Worm (Caenorhabditis elegans): ENCODE results near the gene cutl-22.

Gene cutl-22

DNA sequence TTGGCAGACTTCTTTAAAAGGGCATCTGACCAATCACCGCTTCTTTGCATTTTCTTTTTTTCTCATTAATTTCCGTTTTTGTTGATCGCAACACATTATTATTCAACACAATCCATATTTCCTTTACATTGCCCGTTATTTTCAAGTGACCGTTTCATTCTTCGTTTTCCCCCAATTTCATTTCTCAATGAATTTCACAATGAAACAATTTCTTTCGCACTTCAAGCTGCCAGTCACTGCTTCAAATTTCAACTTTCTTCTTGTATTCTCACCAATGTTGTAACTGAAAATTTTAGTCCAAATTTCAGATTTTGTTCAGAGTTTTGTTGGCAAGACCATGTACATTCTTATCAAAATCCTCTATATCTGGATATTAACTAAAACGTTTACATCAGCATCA lies at the start of gene cutl-22:
Gene cutl-22, plus strand, starts transcription at position 301 of the 400 bp plus-strand sequence.
- no peak for TF ChIP-seq nhr-76 (tag; optimal IDR thresholded peaks at IDR 0.05)
- no peak for TF ChIP-seq nhr-77 (tag; optimal IDR thresholded peaks at IDR 0.05)
- TF ChIP-seq ceh-82 (tag; optimal IDR thresholded peaks at IDR 0.05): no peak
- no peak for TF ChIP-seq ama-1 (optimal IDR thresholded peaks at IDR 0.05)
- TF ChIP-seq skn-1 (tag; optimal IDR thresholded peaks at IDR 0.05): no peak
- TF ChIP-seq nhr-25 (tag; optimal IDR thresholded peaks at IDR 0.05): no peak
- TF ChIP-seq elt-3 (tag; optimal IDR thresholded peaks at IDR 0.05): no peak
- TF ChIP-seq nhr-23 (tag; optimal IDR thresholded peaks at IDR 0.05): no peak
- no peak for TF ChIP-seq ceh-9 (tag; optimal IDR thresholded peaks at IDR 0.05)
- no peak for TF ChIP-seq eor-1 (tag; optimal IDR thresholded peaks at IDR 0.05)

DNA sequence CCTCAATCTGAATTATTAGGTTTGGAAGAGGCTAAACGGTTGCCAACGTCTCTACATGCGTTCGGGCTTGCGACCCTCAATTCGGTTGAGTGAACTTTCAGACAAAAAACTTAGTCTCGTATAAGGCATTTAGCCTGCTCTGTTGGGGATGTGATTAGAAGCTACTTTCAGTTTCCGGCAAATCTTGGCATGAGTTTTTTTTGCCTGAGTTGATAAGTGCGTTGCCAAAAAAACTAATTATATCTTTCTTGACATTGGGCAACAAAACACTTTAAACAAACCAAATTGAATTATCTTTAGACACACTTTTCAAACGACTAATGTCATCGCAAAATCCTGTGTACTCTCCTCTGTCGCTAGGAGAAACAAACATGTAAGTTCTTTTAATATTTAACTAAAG lies 49.2 kb upstream of the cutl-22 start, which contains the start of gene Y50D4B.4:
Gene Y50D4B.4, plus strand, starts transcription at position 301 of the 400 bp plus-strand sequence.
- no peak for TF ChIP-seq tbx-2 (tag; optimal IDR thresholded peaks at IDR 0.05)
- no peak for TF ChIP-seq nfya-1 (tag; optimal IDR thresholded peaks at IDR 0.05; ENCODE audit: insufficient read depth)
- no peak for TF ChIP-seq nhr-12 (tag; optimal IDR thresholded peaks at IDR 0.05)
- no peak for TF ChIP-seq nhr-237 (tag; optimal IDR thresholded peaks at IDR 0.05)
- TF ChIP-seq fkh-10 (GFP tag; optimal IDR thresholded peaks at IDR 0.05): no peak
- TF ChIP-seq eor-1 (tag; optimal IDR thresholded peaks at IDR 0.05): no peak
- TF ChIP-seq nhr-25 (tag; optimal IDR thresholded peaks at IDR 0.05): no peak
- TF ChIP-seq nhr-77 (tag; optimal IDR thresholded peaks at IDR 0.05): no peak

DNA sequence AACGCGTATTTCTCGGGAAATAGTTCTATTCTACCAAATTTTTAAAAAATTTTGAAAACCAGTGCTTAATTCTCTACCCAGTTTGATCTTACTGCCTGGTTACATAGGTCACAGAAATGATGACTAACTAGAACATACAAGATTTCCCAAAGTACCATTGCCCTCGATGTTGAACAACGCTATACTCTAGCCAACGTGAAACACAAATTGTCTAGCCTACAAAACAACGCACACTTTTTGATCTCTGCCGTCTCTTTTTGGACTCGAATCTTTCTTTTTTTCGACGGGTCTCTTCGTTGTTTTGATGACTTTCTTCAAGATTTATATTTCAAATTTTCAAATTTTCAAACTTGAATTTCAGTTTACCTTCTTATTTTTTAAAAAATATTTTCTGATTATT lies 41.3 kb upstream of the cutl-22 start, which contains the start of gene Y50D4B.2:
Gene Y50D4B.2, plus strand, starts transcription at position 301 of the 400 bp plus-strand sequence.
- TF ChIP-seq elt-1 (tag; optimal IDR thresholded peaks at IDR 0.05) (no peak), nhr-237 (tag; optimal IDR thresholded peaks at IDR 0.05) (no peak), jun-1 (tag; optimal IDR thresholded peaks at IDR 0.05) (no peak), ztf-4 (tag; optimal IDR thresholded peaks at IDR 0.05) (no peak), fkh-10 (GFP tag; optimal IDR thresholded peaks at IDR 0.05) (no peak), nhr-28 (tag; optimal IDR thresholded peaks at IDR 0.05) (no peak), ZK546.5 (tag; optimal IDR thresholded peaks at IDR 0.05) (no peak), unc-39 (tag; optimal IDR thresholded peaks at IDR 0.05) (no peak)

DNA sequence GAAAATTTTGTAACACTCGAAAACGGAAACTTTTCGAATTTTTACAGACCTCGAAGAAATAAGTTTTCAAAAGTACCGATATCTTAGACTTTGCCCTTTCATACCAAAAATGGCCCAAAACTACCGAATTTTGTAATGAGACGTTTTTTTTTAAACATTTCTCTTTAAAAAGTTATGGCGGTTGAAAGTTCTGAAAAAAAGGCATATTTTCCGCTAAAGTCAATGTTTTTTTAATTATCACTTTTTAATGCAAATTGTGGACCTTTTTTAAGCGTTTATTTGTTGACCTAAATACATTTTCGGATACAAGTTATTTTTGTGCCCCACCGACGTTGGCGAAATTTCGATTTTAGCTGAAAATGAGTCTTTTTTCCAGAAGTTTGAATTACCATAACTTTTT lies 39.0 kb upstream of the cutl-22 start:
- TF ChIP-seq fos-1 (tag; optimal IDR thresholded peaks at IDR 0.05): no peak
- TF ChIP-seq nhr-23 (tag; optimal IDR thresholded peaks at IDR 0.05): no peak
- no peak for TF ChIP-seq nhr-11 (tag; optimal IDR thresholded peaks at IDR 0.05)
- no peak for TF ChIP-seq ceh-82 (tag; optimal IDR thresholded peaks at IDR 0.05)
- TF ChIP-seq pqm-1 (tag; optimal IDR thresholded peaks at IDR 0.05): no peak
- TF ChIP-seq daf-12 (tag; optimal IDR thresholded peaks at IDR 0.05): no peak
- TF ChIP-seq ZK546.5 (tag; optimal IDR thresholded peaks at IDR 0.05): no peak
- no peak for TF ChIP-seq nhr-25 (tag; optimal IDR thresholded peaks at IDR 0.05)
- no peak for TF ChIP-seq unc-39 (tag; optimal IDR thresholded peaks at IDR 0.05)
- TF ChIP-seq mdl-1 (tag; optimal IDR thresholded peaks at IDR 0.05): no peak
- TF ChIP-seq fkh-10 (GFP tag; optimal IDR thresholded peaks at IDR 0.05): no peak
- TF ChIP-seq ama-1 (optimal IDR thresholded peaks at IDR 0.05): no peak
- no peak for TF ChIP-seq nhr-28 (tag; optimal IDR thresholded peaks at IDR 0.05)
- no peak for TF ChIP-seq nfya-1 (tag; optimal IDR thresholded peaks at IDR 0.05; ENCODE audit: insufficient read depth)
- TF ChIP-seq nhr-43 (tag; optimal IDR thresholded peaks at IDR 0.05; ENCODE audit: poor library complexity, severe bottlenecking): no peak
- TF ChIP-seq fkh-2 (tag; optimal IDR thresholded peaks at IDR 0.05): no peak
- no peak for TF ChIP-seq snpc-4 (tag; optimal IDR thresholded peaks at IDR 0.05)
- TF ChIP-seq zag-1 (tag; optimal IDR thresholded peaks at IDR 0.05): no peak
- TF ChIP-seq unc-62 (GFP tag; optimal IDR thresholded peaks at IDR 0.05): no peak
- no peak for TF ChIP-seq ceh-9 (tag; optimal IDR thresholded peaks at IDR 0.05)

DNA sequence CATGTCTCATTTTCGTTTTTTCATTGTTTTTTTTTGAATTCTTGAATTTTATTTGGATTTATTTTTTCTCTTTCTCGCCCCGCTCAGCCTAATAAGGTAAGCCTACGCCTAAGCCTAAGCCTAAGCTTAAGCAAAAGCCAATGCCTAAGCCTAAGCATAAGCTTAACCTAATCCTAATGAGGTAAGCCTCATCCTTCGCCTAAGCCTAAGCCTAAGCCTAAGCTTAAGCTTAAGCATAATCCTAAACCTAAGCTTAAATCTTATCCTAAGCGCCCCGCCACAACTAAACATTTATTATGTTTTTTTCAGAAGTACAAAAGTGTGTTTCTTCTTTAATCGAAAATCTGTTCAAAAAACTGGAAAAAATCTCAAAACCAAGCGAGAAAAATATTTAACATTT lies 29.4 kb upstream of the cutl-22 start:
- TF ChIP-seq daf-12 (tag; optimal IDR thresholded peaks at IDR 0.05) (no peak), nhr-237 (tag; optimal IDR thresholded peaks at IDR 0.05) (no peak), nhr-25 (tag; optimal IDR thresholded peaks at IDR 0.05) (no peak), lin-15B (tag; optimal IDR thresholded peaks at IDR 0.05) (no peak), aly-2 (tag; optimal IDR thresholded peaks at IDR 0.05) (no peak), pha-4 (tag; optimal IDR thresholded peaks at IDR 0.05) (no peak), elt-3 (tag; optimal IDR thresholded peaks at IDR 0.05) (no peak), unc-62 (GFP tag; optimal IDR thresholded peaks at IDR 0.05) (no peak), snpc-4 (tag; optimal IDR thresholded peaks at IDR 0.05) (no peak), nhr-12 (tag; optimal IDR thresholded peaks at IDR 0.05) (no peak), hmg-11 (tag; optimal IDR thresholded peaks at IDR 0.05) (no peak), nhr-43 (tag; optimal IDR thresholded peaks at IDR 0.05; ENCODE audit: poor library complexity, severe bottlenecking) (no peak), pqm-1 (tag; optimal IDR thresholded peaks at IDR 0.05) (no peak), ceh-28 (tag; optimal IDR thresholded peaks at IDR 0.05) (no peak), mdl-1 (tag; optimal IDR thresholded peaks at IDR 0.05) (no peak), eor-1 (tag; optimal IDR thresholded peaks at IDR 0.05) (no peak), elt-1 (tag; optimal IDR thresholded peaks at IDR 0.05) (no peak)
